Fruit fly (Drosophila melanogaster): ENCODE measurements around the gene CG4045.

dm6 chrX:2041981-2042847 lies 33.5 kb downstream of the CG4045 start, which contains the start of the genes Actn and usp:
- TF ChIP-seq Eip75B (GFP tag; optimal IDR thresholded peaks at IDR 0.05): no peak
- peak; percentile 8 for TF ChIP-seq CG1621 (tag; optimal IDR thresholded peaks at IDR 0.05)
- peak; percentile 78 for TF ChIP-seq Eip78C (GFP tag)
- no peak for TF ChIP-seq Blimp-1 (GFP tag; optimal IDR thresholded peaks at IDR 0.05)
- TF ChIP-seq Eip93F (GFP tag; optimal IDR thresholded peaks at IDR 0.05): no peak
- no peak for TF ChIP-seq salr (GFP tag; optimal IDR thresholded peaks at IDR 0.05)
- peak; percentile 32 for TF ChIP-seq lz (GFP tag; optimal IDR thresholded peaks at IDR 0.05)
- peak; percentile 96 for TF ChIP-seq dsx (GFP tag; optimal IDR thresholded peaks at IDR 0.05; ENCODE audit: poor library complexity, severe bottlenecking)
- TF ChIP-seq CG11294 (GFP tag; IDR thresholded peaks at IDR 0.05): no peak
- TF ChIP-seq CG6808 (GFP tag; optimal IDR thresholded peaks at IDR 0.05): no peak

All from whole organism, prepupa.